Worm (Caenorhabditis elegans) whole organism, L4 larva: ENCODE measurements around the gene C17B7.10.

ENCODE experiments used
- nhr-11 ChIP-seq: fragments of 150-350 bp; optimal IDR thresholded peaks from 2 replicates; lab custom pipeline; 2014; ENCODE audit warnings: missing biosample characterization, missing genetic modification characterization
- nhr-111 ChIP-seq: fragments of 200-800 bp; sonication (Bioruptor generic); optimal IDR thresholded peaks from 2 replicates; lab custom pipeline; 2018; ENCODE audit warnings: mild to moderate bottlenecking, missing genetic modification characterization, missing compliant biosample characterization
- snpc-4 ChIP-seq: fragments of 150-350 bp; optimal IDR thresholded peaks from 2 replicates; lab custom pipeline; 2014; ENCODE audit warnings: missing biosample characterization, missing genetic modification characterization
- unc-130 ChIP-seq: sonication (generic microtip); optimal IDR thresholded peaks from 2 replicates; lab custom pipeline; 2016; ENCODE audit warnings: missing genetic modification reagents, missing genetic modification characterization, missing compliant biosample characterization

ce11 chrV:3295368-3295767, 46.4 kb downstream of the C17B7.10 start:
- no peak for TF ChIP-seq nhr-111
- TF ChIP-seq unc-130 (GFP tag; lab: Kevin White, UChicago): no peak
- no peak for TF ChIP-seq nhr-11 (tag; lab: Kevin White, UChicago)
- TF ChIP-seq snpc-4: no peak
